Fruit fly (Drosophila melanogaster) whole organism, adult: Measurements from ENCODE around the gene CG5776.

Experiments
- CG7045 ChIP-seq: fragments of 200-800 bp; sonication (Bioruptor generic); optimal IDR thresholded peaks from 2 replicates; lab custom pipeline; 2017; ENCODE audit warnings: missing biosample characterization, mild to moderate bottlenecking, missing genetic modification characterization
- CG7101 ChIP-seq: fragments of 200-800 bp; sonication (Bioruptor generic); optimal IDR thresholded peaks from 2 replicates; lab custom pipeline; 2018; ENCODE audit warnings: missing biosample characterization, mild to moderate bottlenecking, missing genetic modification characterization, moderate library complexity

Gene CG5776

DNA sequence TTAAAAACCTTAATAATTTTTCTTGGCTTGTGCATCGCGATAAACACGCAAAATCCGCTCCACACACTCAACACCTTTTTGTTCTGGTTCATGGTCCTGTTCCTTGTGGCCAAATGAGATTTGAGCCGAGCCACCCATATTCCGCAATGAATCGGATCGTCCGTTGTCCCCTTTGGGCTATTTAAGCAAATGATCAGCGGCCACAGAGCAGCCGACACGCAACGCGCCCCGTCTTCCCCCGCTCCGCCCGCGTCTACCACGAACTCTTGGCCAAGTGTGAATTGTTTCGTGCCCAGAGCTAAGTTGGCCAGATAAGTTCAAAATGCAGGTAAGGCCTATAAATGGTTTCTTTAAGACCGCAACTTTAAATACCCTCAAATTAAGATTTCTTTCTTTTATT is 53.2 kb downstream of the CG5776 start:
- no peak for TF ChIP-seq CG7045 (GFP tag; lab: Kevin White, UChicago)
- no peak for TF ChIP-seq CG7101 (tag; lab: Kevin White, UChicago)
